Worm (Caenorhabditis elegans): Measurements from ENCODE around the gene C38H2.2.
A peak's percentile ranks its signal among the peaks of the same experiment; 100 is the strongest.

ce11 chrIII:10357598-10358186 is 23.9 kb upstream of the C38H2.2 start, which contains the start of gene umps-1:
- no peak for TF ChIP-seq R02D3.7 (tag; optimal IDR thresholded peaks at IDR 0.05)
- TF ChIP-seq nhr-12 (tag; optimal IDR thresholded peaks at IDR 0.05) = no peak
- TF ChIP-seq dmd-4 (tag; optimal IDR thresholded peaks at IDR 0.05) = no peak
- no peak for TF ChIP-seq ZK546.5 (tag; optimal IDR thresholded peaks at IDR 0.05)
- no peak for TF ChIP-seq ztf-11 (tag; optimal IDR thresholded peaks at IDR 0.05)
- TF ChIP-seq ceh-16 (tag; optimal IDR thresholded peaks at IDR 0.05) = no peak
- no peak for TF ChIP-seq skn-1 (tag; optimal IDR thresholded peaks at IDR 0.05)
- no peak for TF ChIP-seq unc-39 (tag; optimal IDR thresholded peaks at IDR 0.05)
- TF ChIP-seq sem-4 (tag; optimal IDR thresholded peaks at IDR 0.05) = peak; percentile 74
- TF ChIP-seq mdl-1 (tag; optimal IDR thresholded peaks at IDR 0.05) = no peak
- no peak for TF ChIP-seq lin-11 (tag; optimal IDR thresholded peaks at IDR 0.05)
- no peak for TF ChIP-seq nhr-10 (tag; optimal IDR thresholded peaks at IDR 0.05)

Data from whole organism, L2 larva.